Fruit fly (Drosophila melanogaster): Measurements from ENCODE around the gene stumps.

- TF ChIP-seq acj6 (GFP tag; optimal IDR thresholded peaks at IDR 0.05) (no peak), CG8319 (GFP tag; optimal IDR thresholded peaks at IDR 0.05) (no peak), CG6854 (GFP tag; optimal IDR thresholded peaks at IDR 0.05) (no peak), achi (GFP tag; optimal IDR thresholded peaks at IDR 0.05) (no peak)
Measured at dm6 chr3R:14626781-14627180, 49.8 kb downstream of the stumps start.

Measured in whole organism, prepupa.